Worm (Caenorhabditis elegans) whole organism, L1 larva: ENCODE results near the gene ugt-17.

Experiments
- ama-1 ChIP-seq: fragments of 150-350 bp; optimal IDR thresholded peaks from 2 replicates; lab custom pipeline; 2014
- efl-1 ChIP-seq, 4 experiments: fragments of 150-350 bp; optimal IDR thresholded peaks in 3 of 4; peaks in 1 of 4; 1 replicate in 1 of 4; 2 replicates in 3 of 4; lab custom pipeline; 2014; ENCODE audit warnings: missing biosample characterization in 2 of 4, missing genetic modification characterization in 2 of 4, missing genetic modification reagents in 2 of 4
- elt-3 ChIP-seq, 6 experiments: fragments of 150-350 bp in 1 of 6; sonication (generic microtip); optimal IDR thresholded peaks; 2 replicates each; lab custom pipeline; 2017 to 2018; ENCODE audit warnings: missing biosample characterization in 6 of 6, missing genetic modification characterization in 6 of 6, inconsistent platforms in 1 of 6
- fkh-10 ChIP-seq: sonication (generic microtip); optimal IDR thresholded peaks from 2 replicates; lab custom pipeline; 2017; ENCODE audit warnings: missing biosample characterization, missing genetic modification reagents, missing genetic modification characterization
- jun-1 ChIP-seq: fragments of 150-350 bp; optimal IDR thresholded peaks from 2 replicates; lab custom pipeline; 2014; ENCODE audit warnings: missing biosample characterization, missing genetic modification reagents, missing genetic modification characterization
- lin-39 ChIP-seq: fragments of 150-350 bp; optimal IDR thresholded peaks from 2 replicates; lab custom pipeline; 2014; ENCODE audit warnings: missing biosample characterization, missing genetic modification reagents, missing genetic modification characterization
- nhr-12 ChIP-seq: sonication (generic microtip); optimal IDR thresholded peaks from 2 replicates; lab custom pipeline; 2017; ENCODE audit warnings: missing biosample characterization, missing genetic modification characterization
- nhr-90 ChIP-seq: sonication (generic microtip); optimal IDR thresholded peaks from 2 replicates; lab custom pipeline; 2016; ENCODE audit warnings: mild to moderate bottlenecking, missing genetic modification characterization, missing compliant biosample characterization; ENCODE audit not compliant: poor library complexity
- pag-3 ChIP-seq: sonication (generic microtip); optimal IDR thresholded peaks from 2 replicates; lab custom pipeline; 2017; ENCODE audit warnings: missing genetic modification characterization, mild to moderate bottlenecking, missing compliant biosample characterization, antibody characterized with exemption, borderline replicate concordance; ENCODE audit not compliant: insufficient read depth
- skn-1 ChIP-seq: fragments of 150-350 bp; optimal IDR thresholded peaks from 2 replicates; lab custom pipeline; 2014; ENCODE audit warnings: missing biosample characterization, missing genetic modification characterization
- ztf-4 ChIP-seq: fragments of 150-350 bp; optimal IDR thresholded peaks from 2 replicates; lab custom pipeline; 2014; ENCODE audit warnings: missing biosample characterization, missing genetic modification characterization

DNA sequence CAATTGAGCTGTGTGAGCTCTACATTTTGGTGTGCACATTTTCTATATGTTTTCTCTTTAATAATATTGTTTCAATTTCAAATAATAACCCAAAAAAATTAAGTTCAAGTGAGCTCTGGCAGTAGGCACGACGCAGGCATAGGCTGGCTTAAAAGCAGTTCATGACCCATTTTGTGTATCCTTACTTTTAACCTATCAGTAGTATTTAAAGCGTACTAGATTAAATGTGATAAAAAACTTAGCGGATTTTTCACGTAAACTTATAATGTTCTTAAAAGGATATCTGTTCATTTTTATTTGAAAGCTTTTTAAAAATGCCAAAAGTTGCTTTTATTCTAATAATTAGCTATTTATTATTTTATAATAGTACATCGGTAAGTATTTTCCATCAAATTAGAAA, 18.6 kb upstream of the ugt-17 start, which contains the start of gene C08B6.6:
- no peak for TF ChIP-seq fkh-10 (GFP tag; lab: Kevin White, UChicago)
- TF ChIP-seq ama-1 (lab: Kevin White, UChicago), result no peak
- no peak for TF ChIP-seq skn-1 (tag; lab: Kevin White, UChicago)
- TF ChIP-seq jun-1 (tag; lab: Kevin White, UChicago), result no peak
- TF ChIP-seq efl-1 (optimal IDR thresholded peaks at IDR 0.05; lab: Kevin White, UChicago), result no peak
- no peak for TF ChIP-seq efl-1 (GFP tag; optimal IDR thresholded peaks at IDR 0.05 in 1 of 2; lab: Kevin White, UChicago)
- TF ChIP-seq nhr-12 (tag; lab: Kevin White, UChicago), result no peak
- TF ChIP-seq pag-3 (tag; lab: Kevin White, UChicago), result no peak
- no peak for TF ChIP-seq ztf-4 (tag; lab: Kevin White, UChicago)
- TF ChIP-seq lin-39 (tag; lab: Kevin White, UChicago), result no peak
- no peak for TF ChIP-seq nhr-90 (tag; lab: Kevin White, UChicago)
- no peak for TF ChIP-seq elt-3 (tag; optimal IDR thresholded peaks at IDR 0.05; lab: Kevin White, UChicago)
